Worm (Caenorhabditis elegans): Measurements from ENCODE around the gene B0564.2.

ce11 chrIV:13100415-13100814 is 7.0 kb upstream of the B0564.2 start, which contains the start of gene fask-1:
- TF ChIP-seq hmg-1.2 (GFP tag; IDR thresholded peaks at IDR 0.05) = no peak
- no peak for TF ChIP-seq egrh-3 (GFP tag; IDR thresholded peaks at IDR 0.05)
- TF ChIP-seq let-607 (tag; optimal IDR thresholded peaks at IDR 0.05) = no peak
- no peak for TF ChIP-seq ama-1 (optimal IDR thresholded peaks at IDR 0.05)
- no peak for TF ChIP-seq ama-1 (GFP tag; optimal IDR thresholded peaks at IDR 0.05)
- no peak for TF ChIP-seq snpc-3.4 (tag; optimal IDR thresholded peaks at IDR 0.05)
- TF ChIP-seq him-1 (tag; optimal IDR thresholded peaks at IDR 0.05) = no peak

All from whole organism, young adult.